Worm (Caenorhabditis elegans): ENCODE measurements around the gene mbk-1.

mbk-1 gene

DNA sequence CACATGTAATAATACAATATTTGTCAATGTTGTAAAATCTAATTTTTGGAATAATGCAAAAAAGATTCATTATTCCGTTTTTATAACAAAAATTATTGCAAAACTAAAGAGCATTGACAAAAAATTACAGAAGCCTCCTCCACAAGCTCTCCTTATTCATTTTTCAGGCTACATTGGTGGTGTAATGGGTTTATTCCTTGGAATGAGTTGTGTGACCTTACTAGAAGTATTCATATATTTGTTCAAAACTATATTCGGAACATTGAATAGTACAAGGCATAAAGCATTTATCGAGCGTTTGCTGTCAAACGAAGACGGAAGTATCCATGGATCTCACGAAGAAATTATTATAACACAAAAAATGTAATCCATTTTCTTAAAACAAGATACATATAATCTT lies 27.6 kb upstream of the mbk-1 start:
- TF ChIP-seq fkh-6 (tag; optimal IDR thresholded peaks at IDR 0.05), result no peak
- no peak for TF ChIP-seq eyg-1 (tag; optimal IDR thresholded peaks at IDR 0.05)
- TF ChIP-seq K02D7.2 (tag; optimal IDR thresholded peaks at IDR 0.05), result no peak
- no peak for TF ChIP-seq hlh-13 (GFP tag; optimal IDR thresholded peaks at IDR 0.05)
- no peak for TF ChIP-seq nhr-11 (tag; optimal IDR thresholded peaks at IDR 0.05)
- no peak for TF ChIP-seq Y22D7AL.16 (tag; optimal IDR thresholded peaks at IDR 0.05)
- TF ChIP-seq ceh-48 (tag; optimal IDR thresholded peaks at IDR 0.05), result no peak

DNA sequence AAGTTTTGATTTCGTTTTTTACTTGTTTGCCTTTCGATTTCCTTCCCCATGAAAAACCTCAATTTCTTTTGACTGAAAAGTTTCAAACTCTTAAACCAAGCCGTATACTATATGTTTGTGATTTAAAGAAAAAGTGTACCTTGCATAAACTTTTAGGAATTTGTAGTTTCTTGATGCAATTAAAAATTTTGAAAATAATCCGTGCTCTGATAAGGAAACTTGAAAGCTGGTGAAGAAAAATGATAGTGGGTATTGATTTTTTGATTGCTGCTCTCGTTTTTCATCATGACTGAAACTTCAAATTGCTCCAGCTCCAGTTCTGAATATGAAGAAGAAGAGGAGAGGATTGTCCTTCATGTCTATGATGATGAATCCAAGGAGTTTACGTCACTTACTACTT lies 24.7 kb upstream of the mbk-1 start, which contains the start of gene acd-3:
Gene acd-3 (plus strand): TSS at position 222 of the 400 bp plus-strand sequence.
- TF ChIP-seq eyg-1 (tag; optimal IDR thresholded peaks at IDR 0.05) (no peak), hlh-15 (tag; optimal IDR thresholded peaks at IDR 0.05) (no peak), gmeb-2 (tag; optimal IDR thresholded peaks at IDR 0.05) (no peak), lim-6 (tag; optimal IDR thresholded peaks at IDR 0.05) (no peak), fkh-10 (GFP tag; optimal IDR thresholded peaks at IDR 0.05) (no peak), ceh-2 (tag; optimal IDR thresholded peaks at IDR 0.05) (no peak), hlh-13 (GFP tag; optimal IDR thresholded peaks at IDR 0.05) (no peak), syd-9 (tag; optimal IDR thresholded peaks at IDR 0.05) (no peak)

DNA sequence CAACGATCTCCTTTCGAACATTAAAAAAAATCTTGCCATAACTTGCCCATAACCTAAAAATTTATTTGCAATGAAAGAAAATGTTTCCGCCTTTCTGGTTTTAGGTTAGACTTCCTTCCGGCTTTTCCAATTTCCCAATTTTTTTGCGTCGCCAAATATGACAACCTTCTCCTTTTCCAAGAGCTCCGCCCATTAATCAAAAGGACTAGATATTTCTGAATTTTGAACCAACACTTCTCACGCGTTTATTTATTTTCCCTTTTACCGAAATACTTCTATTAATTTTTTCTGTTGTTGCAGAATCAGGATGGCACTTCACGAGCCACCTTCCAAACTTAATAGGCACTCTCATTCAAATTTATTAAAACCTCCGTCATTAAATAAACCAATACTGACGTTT lies 21.3 kb upstream of the mbk-1 start, which contains the start of gene egrh-1:
Gene egrh-1 (plus strand): TSS at position 301 of the 400 bp plus-strand sequence.
- TF ChIP-seq ceh-45 (GFP tag; IDR thresholded peaks at IDR 0.05) (no peak), ttx-3 (tag; optimal IDR thresholded peaks at IDR 0.05) (no peak), ceh-6 (GFP tag; optimal IDR thresholded peaks at IDR 0.05) (no peak)

DNA sequence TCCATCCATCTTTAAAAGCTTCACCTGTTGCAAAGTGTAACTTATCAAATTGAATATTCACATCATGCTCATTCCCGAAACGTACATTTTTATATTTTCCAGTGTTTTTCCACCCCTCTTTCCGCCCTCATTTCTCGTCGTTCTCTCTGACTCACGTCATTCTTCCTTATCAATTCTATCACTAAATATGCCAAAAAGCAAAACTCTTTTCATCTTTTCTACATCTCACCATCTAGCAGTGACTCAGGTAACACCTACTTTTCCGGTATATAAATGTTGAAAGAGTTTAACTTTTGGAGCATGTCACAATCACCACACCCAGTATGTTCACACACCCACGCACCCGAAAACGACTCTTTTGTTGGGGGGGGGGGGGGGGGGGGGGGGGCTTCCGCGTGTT lies 20.1 kb upstream of the mbk-1 start:
- TF ChIP-seq K09A11.1 (tag; optimal IDR thresholded peaks at IDR 0.05; ENCODE audit: insufficient read depth), result no peak
- no peak for TF ChIP-seq hlh-13 (GFP tag; optimal IDR thresholded peaks at IDR 0.05)
- no peak for TF ChIP-seq unc-3 (GFP tag; conservative IDR thresholded peaks at IDR 0.05)
- no peak for TF ChIP-seq unc-3 (tag; optimal IDR thresholded peaks at IDR 0.05)
- no peak for TF ChIP-seq ref-2 (tag; optimal IDR thresholded peaks at IDR 0.05)
- no peak for TF ChIP-seq sdc-2 (tag; optimal IDR thresholded peaks at IDR 0.05)
- TF ChIP-seq C38D4.7 (GFP tag; optimal IDR thresholded peaks at IDR 0.05), result no peak
- TF ChIP-seq syd-9 (tag; optimal IDR thresholded peaks at IDR 0.05), result no peak
- no peak for TF ChIP-seq zip-5 (tag; optimal IDR thresholded peaks at IDR 0.05)
- no peak for TF ChIP-seq eyg-1 (tag; optimal IDR thresholded peaks at IDR 0.05)
- TF ChIP-seq fkh-10 (GFP tag; optimal IDR thresholded peaks at IDR 0.05), result no peak
- TF ChIP-seq hlh-30 (tag; optimal IDR thresholded peaks at IDR 0.05; ENCODE audit: insufficient read depth), result no peak
- no peak for TF ChIP-seq unc-55 (GFP tag; optimal IDR thresholded peaks at IDR 0.05)
- no peak for TF ChIP-seq pat-9 (tag; optimal IDR thresholded peaks at IDR 0.05)
- no peak for TF ChIP-seq hlh-6 (tag; optimal IDR thresholded peaks at IDR 0.05)
- TF ChIP-seq ceh-48 (tag; optimal IDR thresholded peaks at IDR 0.05), result no peak
- no peak for TF ChIP-seq pha-2 (tag; optimal IDR thresholded peaks at IDR 0.05)
- no peak for TF ChIP-seq madf-2 (tag; optimal IDR thresholded peaks at IDR 0.05)
- no peak for TF ChIP-seq elt-2 (tag; optimal IDR thresholded peaks at IDR 0.05)
- TF ChIP-seq che-1 (tag; optimal IDR thresholded peaks at IDR 0.05), result no peak

DNA sequence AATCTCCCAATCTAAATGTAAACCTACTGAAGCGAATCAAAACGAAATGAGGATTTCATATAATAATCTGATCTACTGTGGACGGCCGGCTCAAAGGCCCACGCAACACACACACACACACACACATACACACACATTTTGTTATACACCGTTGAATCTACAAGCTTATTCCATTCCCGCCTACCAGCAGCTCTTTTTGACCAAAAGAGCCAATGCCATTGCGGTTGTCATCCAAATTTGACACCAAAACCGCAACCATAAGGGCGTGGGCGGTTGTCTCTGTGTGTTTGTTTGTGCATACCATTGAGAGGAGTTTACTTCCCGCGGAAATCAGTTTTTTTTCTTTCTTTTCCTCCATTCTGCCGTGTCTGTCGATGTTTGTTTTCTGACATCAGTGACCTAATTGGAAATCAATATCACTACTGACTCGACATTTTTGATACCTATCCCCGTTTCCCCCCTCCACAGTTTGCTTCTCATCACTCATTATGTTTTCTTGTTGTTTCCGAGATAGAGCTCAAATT lies 18.6 kb upstream of the mbk-1 start:
- TF ChIP-seq unc-42 (tag; optimal IDR thresholded peaks at IDR 0.05), result no peak
- TF ChIP-seq rnt-1 (tag; optimal IDR thresholded peaks at IDR 0.05), result no peak
- no peak for TF ChIP-seq dmd-4 (tag; optimal IDR thresholded peaks at IDR 0.05; ENCODE audit: borderline replicate concordance)
- TF ChIP-seq ceh-22 (tag; optimal IDR thresholded peaks at IDR 0.05), result no peak
- no peak for TF ChIP-seq gmeb-2 (tag; optimal IDR thresholded peaks at IDR 0.05)
- no peak for TF ChIP-seq hlh-13 (GFP tag; optimal IDR thresholded peaks at IDR 0.05)
- TF ChIP-seq pqm-1 (tag; optimal IDR thresholded peaks at IDR 0.05), result no peak
- TF ChIP-seq odd-2 (tag; optimal IDR thresholded peaks at IDR 0.05), result no peak
- no peak for TF ChIP-seq ceh-6 (GFP tag; optimal IDR thresholded peaks at IDR 0.05)
- TF ChIP-seq pax-1 (tag; optimal IDR thresholded peaks at IDR 0.05), result no peak
- TF ChIP-seq zip-5 (tag; optimal IDR thresholded peaks at IDR 0.05), result no peak
- TF ChIP-seq ref-2 (tag; optimal IDR thresholded peaks at IDR 0.05), result no peak
